Worm (Caenorhabditis elegans) whole organism, L4 larva: ENCODE data around the gene parg-1.

Experiments used
- Y5F2A.4 ChIP-seq: fragments of 200-800 bp; sonication (Bioruptor generic); optimal IDR thresholded peaks from 2 replicates; lab custom pipeline; 2018; ENCODE audit warnings: mild to moderate bottlenecking, missing genetic modification characterization, missing compliant biosample characterization
- ctbp-1 ChIP-seq: fragments of 200-800 bp; sonication (Bioruptor generic); IDR thresholded peaks from 2 replicates; pipeline ENCODE4 v1.3.6; 2022; ENCODE audit warnings: missing genetic modification reagents, missing genetic modification characterization, missing compliant biosample characterization
- hif-1 ChIP-seq, 2 experiments: sonication (generic microtip); optimal IDR thresholded peaks; 2 replicates each; lab custom pipeline; 2016 to 2017; ENCODE audit warnings: missing compliant biosample characterization in 2 of 2, missing genetic modification characterization in 2 of 2, missing genetic modification reagents in 2 of 2, missing genotype in 2 of 2, mild to moderate bottlenecking in 1 of 2
- lin-13 ChIP-seq: fragments of 150-350 bp; optimal IDR thresholded peaks from 2 replicates; lab custom pipeline; 2014; ENCODE audit warnings: missing biosample characterization, missing genetic modification reagents, missing genetic modification characterization
- lin-15B ChIP-seq: fragments of 150-350 bp; sonication (generic microtip); optimal IDR thresholded peaks from 3 replicates; lab custom pipeline; 2014; ENCODE audit warnings: missing biosample characterization, missing genetic modification characterization
- lsy-2 ChIP-seq, 2 experiments: fragments of 150-350 bp in 1 of 2; sonication (generic microtip) in 1 of 2; optimal IDR thresholded peaks; 2 replicates each; lab custom pipeline; 2014 to 2017; ENCODE audit warnings: missing biosample characterization in 2 of 2, missing genetic modification characterization in 2 of 2
- madf-9 ChIP-seq: fragments of 200-800 bp; sonication (Bioruptor generic); conservative IDR thresholded peaks from 2 replicates; pipeline ENCODE4 v1.3.6; 2022; ENCODE audit warnings: missing genetic modification reagents, missing genetic modification characterization, missing compliant biosample characterization
- nhr-10 ChIP-seq: fragments of 150-350 bp; optimal IDR thresholded peaks from 2 replicates; lab custom pipeline; 2014; ENCODE audit warnings: missing biosample characterization, missing genetic modification characterization
- nhr-25 ChIP-seq: sonication (generic microtip); optimal IDR thresholded peaks from 2 replicates; lab custom pipeline; 2017; ENCODE audit warnings: missing genetic modification characterization, mild to moderate bottlenecking, missing compliant biosample characterization, antibody characterized with exemption, moderate library complexity, borderline replicate concordance; ENCODE audit not compliant: insufficient read depth
- nhr-76 ChIP-seq: fragments of 150-350 bp; optimal IDR thresholded peaks from 2 replicates; lab custom pipeline; 2014; ENCODE audit warnings: missing biosample characterization, missing genetic modification characterization
- pha-4 ChIP-seq, 2 experiments: fragments of 150-350 bp in 1 of 2; fragments of 200-800 bp in 1 of 2; sonication (Bioruptor generic) in 1 of 2; IDR thresholded peaks in 1 of 2; optimal IDR thresholded peaks in 1 of 2; 2 replicates each; pipeline versions ENCODE4 v1.3.6 to Lab custom; 2014 to 2022; ENCODE audit warnings: missing genetic modification characterization in 2 of 2, missing genetic modification reagents in 2 of 2, missing biosample characterization in 1 of 2, missing compliant biosample characterization in 1 of 2
- skn-1 ChIP-seq: fragments of 150-350 bp; optimal IDR thresholded peaks from 2 replicates; lab custom pipeline; 2014; ENCODE audit warnings: missing biosample characterization, missing genetic modification characterization
- ztf-11 ChIP-seq: fragments of 150-350 bp; optimal IDR thresholded peaks from 2 replicates; lab custom pipeline; 2014; ENCODE audit warnings: missing biosample characterization, missing genetic modification characterization

DNA sequence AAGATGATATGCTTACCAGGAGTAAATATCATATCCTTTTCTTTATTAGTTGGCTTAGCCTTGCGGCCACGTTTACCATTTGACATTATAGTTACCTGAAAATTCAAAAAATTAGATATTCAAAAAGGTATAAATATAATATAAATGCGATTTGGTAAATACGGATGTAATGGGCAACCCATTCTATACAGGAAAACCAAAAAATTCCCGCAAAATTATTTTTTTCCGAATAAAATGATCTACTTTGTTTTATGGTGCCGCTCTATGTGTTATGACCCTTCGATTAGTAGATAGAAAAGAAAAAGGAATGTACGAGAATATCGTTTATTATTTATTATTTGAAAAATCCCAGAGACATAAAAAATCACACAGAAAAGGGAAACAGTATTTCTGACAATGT, 8.7 kb downstream of the parg-1 start, which contains the start of gene elli-1:
- TF ChIP-seq madf-9 (GFP tag; lab: Robert Waterston, UW): no peak
- no peak for TF ChIP-seq lsy-2 (tag; optimal IDR thresholded peaks at IDR 0.05; lab: Kevin White, UChicago)
- no peak for TF ChIP-seq ztf-11
- no peak for TF ChIP-seq nhr-76
- no peak for TF ChIP-seq pha-4 (GFP tag; IDR thresholded peaks at IDR 0.05; lab: Robert Waterston, UW)
- TF ChIP-seq pha-4 (tag; optimal IDR thresholded peaks at IDR 0.05; lab: Kevin White, UChicago): no peak
- TF ChIP-seq Y5F2A.4: no peak
- TF ChIP-seq ctbp-1 (GFP tag; lab: Robert Waterston, UW): no peak
- TF ChIP-seq nhr-25 (tag; lab: Kevin White, UChicago): no peak
- no peak for TF ChIP-seq lin-13 (GFP tag; lab: Kevin White, UChicago)
- no peak for TF ChIP-seq skn-1 (tag; lab: Kevin White, UChicago)
- no peak for TF ChIP-seq lin-15B (tag; lab: Kevin White, UChicago)
- no peak for TF ChIP-seq nhr-10 (tag; lab: Kevin White, UChicago)
- TF ChIP-seq hif-1 (tag; optimal IDR thresholded peaks at IDR 0.05; lab: Kevin White, UChicago): no peak
